Worm (Caenorhabditis elegans): ENCODE measurements around the gene ZC373.2.

The ZC373.2 gene

ce11 chrX:10053742-10054409 is 4.4 kb downstream of the ZC373.2 start, which contains the start of gene cbs-1 (continued):
- no peak for TF ChIP-seq ceh-9 (tag; optimal IDR thresholded peaks at IDR 0.05)
- TF ChIP-seq unc-62 (GFP tag; optimal IDR thresholded peaks at IDR 0.05): no peak
- TF ChIP-seq egl-27 (tag; optimal IDR thresholded peaks at IDR 0.05): no peak
- peak; percentile 88 for TF ChIP-seq elt-2 (tag; optimal IDR thresholded peaks at IDR 0.05)
- TF ChIP-seq fkh-10 (GFP tag; optimal IDR thresholded peaks at IDR 0.05): no peak
- TF ChIP-seq egl-5 (tag; optimal IDR thresholded peaks at IDR 0.05): no peak

- TF ChIP-seq lin-39 (tag; optimal IDR thresholded peaks at IDR 0.05) (no peak), hmg-11 (tag; optimal IDR thresholded peaks at IDR 0.05) (no peak), nhr-25 (tag; optimal IDR thresholded peaks at IDR 0.05) (peak; percentile 36), sea-2 (GFP tag; optimal IDR thresholded peaks at IDR 0.05) (no peak), elt-3 (tag; optimal IDR thresholded peaks at IDR 0.05) (peak in 1 of 3 experiments; percentile 81), aly-2 (tag; optimal IDR thresholded peaks at IDR 0.05) (no peak), R02D3.7 (tag; optimal IDR thresholded peaks at IDR 0.05) (no peak), nhr-23 (tag; optimal IDR thresholded peaks at IDR 0.05) (peak; percentile 56), fkh-10 (GFP tag; optimal IDR thresholded peaks at IDR 0.05) (no peak), fkh-2 (tag; optimal IDR thresholded peaks at IDR 0.05) (no peak), snpc-4 (tag; optimal IDR thresholded peaks at IDR 0.05) (no peak), lin-15B (tag; optimal IDR thresholded peaks at IDR 0.05) (no peak), nfya-1 (tag; optimal IDR thresholded peaks at IDR 0.05; ENCODE audit: insufficient read depth) (peak; percentile 4), mdl-1 (tag; optimal IDR thresholded peaks at IDR 0.05) (peak; percentile 38), nhr-76 (tag; optimal IDR thresholded peaks at IDR 0.05) (no peak), pqm-1 (tag; optimal IDR thresholded peaks at IDR 0.05) (peak; percentile 90), egl-27 (tag; optimal IDR thresholded peaks at IDR 0.05) (no peak), elt-2 (tag; optimal IDR thresholded peaks at IDR 0.05) (peak; percentile 93), skn-1 (tag; optimal IDR thresholded peaks at IDR 0.05) (peak; percentile 25), jun-1 (tag; optimal IDR thresholded peaks at IDR 0.05) (peak; percentile 77), lsy-12 (tag; optimal IDR thresholded peaks at IDR 0.05) (peak; percentile 15), ztf-11 (tag; optimal IDR thresholded peaks at IDR 0.05) (no peak), nhr-43 (tag; optimal IDR thresholded peaks at IDR 0.05; ENCODE audit: poor library complexity, severe bottlenecking) (peak; percentile 61), ztf-4 (tag; optimal IDR thresholded peaks at IDR 0.05) (no peak), pha-4 (tag; optimal IDR thresholded peaks at IDR 0.05) (peak; percentile 64), zag-1 (tag; optimal IDR thresholded peaks at IDR 0.05) (no peak)
Measured at ce11 chrX:10051625-10052024, 6.6 kb downstream of the ZC373.2 start.

- TF ChIP-seq nhr-25 (tag; optimal IDR thresholded peaks at IDR 0.05) (no peak), lin-39 (tag; optimal IDR thresholded peaks at IDR 0.05) (no peak), nhr-43 (tag; optimal IDR thresholded peaks at IDR 0.05; ENCODE audit: poor library complexity, severe bottlenecking) (no peak), elt-3 (tag; optimal IDR thresholded peaks at IDR 0.05) (no peak), ceh-9 (tag; optimal IDR thresholded peaks at IDR 0.05) (no peak), hmg-11 (tag; optimal IDR thresholded peaks at IDR 0.05) (no peak), nhr-77 (tag; optimal IDR thresholded peaks at IDR 0.05) (no peak), R02D3.7 (tag; optimal IDR thresholded peaks at IDR 0.05) (no peak), pha-4 (tag; optimal IDR thresholded peaks at IDR 0.05) (no peak)
Measured at ce11 chrX:10049160-10049559, 9.1 kb downstream of the ZC373.2 start, which contains the start of gene gnrr-3. Gene gnrr-3, plus strand, starts transcription at chrX:10049460.

ce11 chrX:10047325-10047724 is 10.9 kb downstream of the ZC373.2 start, which contains the start of gene ZC374.2:
Gene ZC374.2, minus strand, starts transcription at chrX:10047425.
- no peak for TF ChIP-seq egl-27 (tag; optimal IDR thresholded peaks at IDR 0.05)
- no peak for TF ChIP-seq lsy-12 (tag; optimal IDR thresholded peaks at IDR 0.05)
- TF ChIP-seq ceh-16 (tag; optimal IDR thresholded peaks at IDR 0.05): no peak
- no peak for TF ChIP-seq nhr-67 (tag; optimal IDR thresholded peaks at IDR 0.05)
- no peak for TF ChIP-seq ztf-11 (tag; optimal IDR thresholded peaks at IDR 0.05)
- no peak for TF ChIP-seq daf-12 (tag; optimal IDR thresholded peaks at IDR 0.05)
- no peak for TF ChIP-seq unc-39 (tag; optimal IDR thresholded peaks at IDR 0.05)
- TF ChIP-seq jun-1 (tag; optimal IDR thresholded peaks at IDR 0.05): no peak
- TF ChIP-seq ztf-4 (tag; optimal IDR thresholded peaks at IDR 0.05): no peak
- TF ChIP-seq snpc-4 (tag; optimal IDR thresholded peaks at IDR 0.05): no peak
- no peak for TF ChIP-seq ceh-28 (tag; optimal IDR thresholded peaks at IDR 0.05)
- no peak for TF ChIP-seq fkh-2 (tag; optimal IDR thresholded peaks at IDR 0.05)
- TF ChIP-seq pha-4 (tag; optimal IDR thresholded peaks at IDR 0.05): no peak
- TF ChIP-seq fos-1 (tag; optimal IDR thresholded peaks at IDR 0.05): no peak
- no peak for TF ChIP-seq skn-1 (tag; optimal IDR thresholded peaks at IDR 0.05)

Data from whole organism, L3 larva.